Fruit fly (Drosophila melanogaster) whole organism, pupa: ENCODE measurements around the gene Argk2.

Experiments used
- CG10348 ChIP-seq: fragments of 200-800 bp; sonication (Bioruptor generic); IDR thresholded peaks from 2 replicates; pipeline ENCODE4 v1.3.6; 2022; ENCODE audit warnings: missing biosample characterization, missing genetic modification characterization
- CG12605 ChIP-seq: fragments of 200-800 bp; sonication (Bioruptor generic); IDR thresholded peaks from 2 replicates; pipeline ENCODE4 v1.3.6; 2022; ENCODE audit warnings: missing biosample characterization, missing genetic modification characterization
- CG13204 ChIP-seq: fragments of 200-800 bp; sonication (Bioruptor generic); optimal IDR thresholded peaks from 2 replicates; lab custom pipeline; 2018; ENCODE audit warnings: missing biosample characterization, mild to moderate bottlenecking, missing genetic modification characterization, moderate library complexity
- CG17806 ChIP-seq: fragments of 200-800 bp; sonication (Bioruptor generic); optimal IDR thresholded peaks from 2 replicates; lab custom pipeline; 2018; ENCODE audit warnings: missing biosample characterization, mild to moderate bottlenecking, missing genetic modification characterization, moderate library complexity
- CG4496 ChIP-seq: fragments of 200-800 bp; sonication (Bioruptor generic); IDR thresholded peaks from 3 replicates; pipeline ENCODE4 v1.3.6; 2022; ENCODE audit warnings: missing biosample characterization, missing genetic modification characterization
- CG8301 ChIP-seq: fragments of 200-800 bp; sonication (Bioruptor generic); optimal IDR thresholded peaks from 2 replicates; lab custom pipeline; 2018; ENCODE audit warnings: missing biosample characterization, mild to moderate bottlenecking, missing genetic modification characterization
- CG9948 ChIP-seq: fragments of 200-800 bp; sonication (Bioruptor generic); optimal IDR thresholded peaks from 2 replicates; lab custom pipeline; 2018; ENCODE audit warnings: missing biosample characterization, mild to moderate bottlenecking, missing genetic modification characterization, moderate library complexity
- D1 ChIP-seq: fragments of 200-800 bp; sonication (Bioruptor generic); optimal IDR thresholded peaks from 2 replicates; lab custom pipeline; 2018; ENCODE audit warnings: missing biosample characterization, mild to moderate bottlenecking, missing genetic modification characterization, moderate library complexity
- EcR ChIP-seq: fragments of 200-800 bp; sonication (Bioruptor generic); optimal IDR thresholded peaks from 3 replicates; lab custom pipeline; 2019; ENCODE audit warnings: missing biosample characterization, missing genetic modification characterization, mild to moderate bottlenecking, moderate library complexity, missing genetic modification reagents
- Pif1B ChIP-seq: fragments of 200-800 bp; sonication (Bioruptor generic); optimal IDR thresholded peaks from 3 replicates; lab custom pipeline; 2016; ENCODE audit warnings: missing biosample characterization, missing genetic modification characterization
- Snoo ChIP-seq: fragments of 200-800 bp; sonication (Bioruptor generic); optimal IDR thresholded peaks from 3 replicates; lab custom pipeline; 2017; ENCODE audit warnings: missing biosample characterization, mild to moderate bottlenecking, missing genetic modification characterization, inconsistent platforms
- gl ChIP-seq: fragments of 200-800 bp; sonication (Bioruptor generic); optimal IDR thresholded peaks from 2 replicates; lab custom pipeline; 2018; ENCODE audit warnings: missing biosample characterization, mild to moderate bottlenecking, missing genetic modification characterization

DNA sequence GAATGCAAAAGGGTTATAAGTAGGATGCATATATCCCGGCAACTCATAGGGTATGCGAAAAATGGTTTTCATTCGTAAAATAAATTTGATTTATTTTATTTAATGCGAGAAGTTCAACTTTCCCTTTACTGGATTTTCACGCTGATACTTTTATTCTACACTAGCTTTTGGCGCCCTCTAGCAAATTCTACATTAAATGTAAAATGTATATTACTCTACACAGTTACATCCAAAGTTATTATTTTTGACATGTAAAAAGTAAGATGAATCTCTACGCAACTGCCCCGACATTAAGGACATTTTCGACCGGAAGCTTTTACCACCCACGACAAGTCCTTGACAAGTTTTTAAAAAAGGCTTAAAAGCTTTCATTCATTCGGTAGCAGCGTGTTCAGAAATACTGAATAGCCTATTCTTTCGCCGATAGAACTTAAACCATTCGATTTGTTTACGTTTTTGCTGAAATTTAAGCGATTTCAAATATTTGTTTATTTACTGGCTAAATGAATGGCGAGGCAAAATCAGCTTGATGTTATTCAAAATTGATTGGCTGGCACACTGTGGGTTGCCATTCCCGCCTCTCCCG, 7.7 kb downstream of the Argk2 start:
- TF ChIP-seq Pif1B (no peak), D1 (tag; lab: Kevin White, UChicago) (no peak), Snoo (no peak), gl (no peak), CG12605 (GFP tag; lab: Robert Waterston, UW) (no peak), CG17806 (tag; lab: Kevin White, UChicago) (no peak), CG8301 (tag; lab: Kevin White, UChicago) (no peak), CG13204 (GFP tag; lab: Kevin White, UChicago) (no peak), CG9948 (tag; lab: Kevin White, UChicago) (no peak), EcR (GFP tag; lab: Kevin White, UChicago) (no peak), CG10348 (GFP tag; lab: Robert Waterston, UW) (no peak), CG4496 (GFP tag; lab: Robert Waterston, UW) (no peak)
